Worm (Caenorhabditis elegans) whole organism, mixed stage, embryonic: ENCODE measurements around the gene grd-13.

ENCODE experiments used
- M03D4.4 ChIP-seq: sonication (generic microtip); optimal IDR thresholded peaks from 2 replicates; lab custom pipeline; 2017; ENCODE audit warnings: mild to moderate bottlenecking, missing genetic modification characterization, missing compliant biosample characterization
- bed-3 ChIP-seq: fragments of 200-800 bp; sonication (Bioruptor generic); optimal IDR thresholded peaks from 3 replicates; lab custom pipeline; 2018; ENCODE audit warnings: mild to moderate bottlenecking, missing genetic modification characterization, moderate library complexity, missing compliant biosample characterization
- blmp-1 ChIP-seq: fragments of 150-350 bp; optimal IDR thresholded peaks from 2 replicates; lab custom pipeline; 2014; ENCODE audit warnings: missing biosample characterization, missing genetic modification characterization
- ceh-39 ChIP-seq: fragments of 150-350 bp; optimal IDR thresholded peaks from 2 replicates; lab custom pipeline; 2014; ENCODE audit warnings: missing biosample characterization, missing genetic modification characterization
- ceh-43 ChIP-seq: fragments of 200-800 bp; sonication (Bioruptor generic); optimal IDR thresholded peaks from 2 replicates; lab custom pipeline; 2018; ENCODE audit warnings: mild to moderate bottlenecking, missing genetic modification characterization, moderate library complexity, missing compliant biosample characterization
- ces-1 ChIP-seq: fragments of 150-350 bp; optimal IDR thresholded peaks from 2 replicates; lab custom pipeline; 2014; ENCODE audit warnings: missing biosample characterization, missing genetic modification reagents, missing genetic modification characterization
- cnd-1 ChIP-seq: fragments of 200-800 bp; sonication (Bioruptor generic); optimal IDR thresholded peaks from 2 replicates; lab custom pipeline; 2018; ENCODE audit warnings: mild to moderate bottlenecking, missing genetic modification characterization, missing compliant biosample characterization
- drap-1 ChIP-seq: fragments of 200-800 bp; sonication (Bioruptor generic); optimal IDR thresholded peaks from 3 replicates; lab custom pipeline; 2018; ENCODE audit warnings: mild to moderate bottlenecking, missing genetic modification characterization, missing compliant biosample characterization
- elt-1 ChIP-seq: sonication (generic microtip); optimal IDR thresholded peaks from 2 replicates; lab custom pipeline; 2017; ENCODE audit warnings: missing genetic modification characterization, mild to moderate bottlenecking, missing compliant biosample characterization, antibody characterized with exemption, moderate library complexity, borderline replicate concordance; ENCODE audit not compliant: insufficient read depth
- elt-3 ChIP-seq: fragments of 150-350 bp; optimal IDR thresholded peaks from 2 replicates; lab custom pipeline; 2014; ENCODE audit warnings: missing biosample characterization, missing genetic modification characterization
- flh-1 ChIP-seq: fragments of 200-800 bp; sonication (Bioruptor generic); optimal IDR thresholded peaks from 2 replicates; lab custom pipeline; 2018; ENCODE audit warnings: mild to moderate bottlenecking, missing genetic modification characterization, moderate library complexity, missing compliant biosample characterization
- ham-2 ChIP-seq: fragments of 200-800 bp; sonication (Bioruptor generic); optimal IDR thresholded peaks from 2 replicates; lab custom pipeline; 2018; ENCODE audit warnings: mild to moderate bottlenecking, missing genetic modification characterization, missing compliant biosample characterization
- hlh-1 ChIP-seq: fragments of 150-350 bp; optimal IDR thresholded peaks from 2 replicates; lab custom pipeline; 2014; ENCODE audit warnings: missing biosample characterization, missing genetic modification reagents, missing genetic modification characterization
- lin-13 ChIP-seq: fragments of 150-350 bp; optimal IDR thresholded peaks from 2 replicates; lab custom pipeline; 2014; ENCODE audit warnings: missing biosample characterization, missing genetic modification characterization
- lin-32 ChIP-seq: fragments of 200-800 bp; sonication (Bioruptor generic); optimal IDR thresholded peaks from 2 replicates; lab custom pipeline; 2018; ENCODE audit warnings: mild to moderate bottlenecking, missing genetic modification characterization, missing compliant biosample characterization
- lsy-2 ChIP-seq: fragments of 150-350 bp; optimal IDR thresholded peaks from 2 replicates; lab custom pipeline; 2014; ENCODE audit warnings: missing biosample characterization, missing genetic modification characterization
- mab-5 ChIP-seq: fragments of 150-350 bp; optimal IDR thresholded peaks from 2 replicates; lab custom pipeline; 2014; ENCODE audit warnings: missing biosample characterization, missing genetic modification characterization
- mep-1 ChIP-seq: fragments of 150-350 bp; optimal IDR thresholded peaks from 2 replicates; lab custom pipeline; 2017; ENCODE audit warnings: missing biosample characterization, missing genetic modification reagents, missing genetic modification characterization, inconsistent platforms
- mls-2 ChIP-seq: sonication (generic microtip); optimal IDR thresholded peaks from 2 replicates; lab custom pipeline; 2016; ENCODE audit warnings: mild to moderate bottlenecking, missing genetic modification characterization, moderate library complexity, missing compliant biosample characterization
- nhr-237 ChIP-seq: fragments of 150-350 bp; optimal IDR thresholded peaks from 2 replicates; lab custom pipeline; 2014; ENCODE audit warnings: missing biosample characterization, missing genetic modification characterization
- nhr-76 ChIP-seq: sonication (generic microtip); optimal IDR thresholded peaks from 2 replicates; lab custom pipeline; 2017; ENCODE audit warnings: missing biosample characterization, missing genetic modification characterization
- pha-4 ChIP-seq: fragments of 150-350 bp; optimal IDR thresholded peaks from 2 replicates; lab custom pipeline; 2018; ENCODE audit warnings: missing biosample characterization, missing genetic modification reagents, missing genetic modification characterization
- sem-2 ChIP-seq: fragments of 200-800 bp; sonication (Bioruptor generic); optimal IDR thresholded peaks from 2 replicates; lab custom pipeline; 2018; ENCODE audit warnings: mild to moderate bottlenecking, missing genetic modification characterization, missing compliant biosample characterization
- snpc-4 ChIP-seq: fragments of 150-350 bp; optimal IDR thresholded peaks from 2 replicates; lab custom pipeline; 2014; ENCODE audit warnings: missing biosample characterization, missing genetic modification characterization
- sptf-1 ChIP-seq: sonication (generic microtip); optimal IDR thresholded peaks from 2 replicates; lab custom pipeline; 2017; ENCODE audit warnings: mild to moderate bottlenecking, missing genetic modification characterization, moderate library complexity, missing compliant biosample characterization
- unc-120 ChIP-seq: sonication (generic microtip); optimal IDR thresholded peaks from 2 replicates; lab custom pipeline; 2017; ENCODE audit warnings: missing genetic modification characterization, missing compliant biosample characterization; ENCODE audit not compliant: poor library complexity, severe bottlenecking
- unc-39 ChIP-seq: fragments of 150-350 bp; optimal IDR thresholded peaks from 2 replicates; lab custom pipeline; 2014; ENCODE audit warnings: missing biosample characterization, missing genetic modification characterization
- unc-62 ChIP-seq: fragments of 150-350 bp; optimal IDR thresholded peaks from 2 replicates; lab custom pipeline; 2014; ENCODE audit warnings: missing biosample characterization, missing genetic modification reagents, missing genetic modification characterization
- zip-8 ChIP-seq: fragments of 150-350 bp; optimal IDR thresholded peaks from 2 replicates; lab custom pipeline; 2014; ENCODE audit warnings: missing biosample characterization, missing genetic modification characterization
- ztf-11 ChIP-seq: fragments of 150-350 bp; optimal IDR thresholded peaks from 2 replicates; lab custom pipeline; 2014; ENCODE audit warnings: missing biosample characterization, missing genetic modification characterization

Gene grd-13

ce11 chrIV:3467751-3468150 lies 29.6 kb downstream of the grd-13 start:
- TF ChIP-seq ceh-39 (tag; lab: Kevin White, UChicago) = no peak
- TF ChIP-seq nhr-76 (tag; lab: Kevin White, UChicago) = no peak
- TF ChIP-seq M03D4.4 (tag; lab: Kevin White, UChicago) = no peak

- TF ChIP-seq drap-1 = no peak
- TF ChIP-seq unc-120 = no peak
- TF ChIP-seq nhr-237 = no peak
- no peak for TF ChIP-seq lin-32 (GFP tag; lab: Kevin White, UChicago)
- no peak for TF ChIP-seq bed-3
- TF ChIP-seq M03D4.4 (tag; lab: Kevin White, UChicago) = no peak
- TF ChIP-seq sem-2 (GFP tag; lab: Kevin White, UChicago) = no peak
- TF ChIP-seq mab-5 (tag; lab: Kevin White, UChicago) = no peak
- TF ChIP-seq ceh-43 (GFP tag; lab: Kevin White, UChicago) = no peak
- no peak for TF ChIP-seq elt-1 (tag; lab: Kevin White, UChicago)
- no peak for TF ChIP-seq mls-2 (tag; lab: Kevin White, UChicago)
- TF ChIP-seq cnd-1 (tag; lab: Kevin White, UChicago) = no peak
- TF ChIP-seq pha-4 = no peak
- no peak for TF ChIP-seq ces-1
- no peak for TF ChIP-seq zip-8 (tag; lab: Kevin White, UChicago)
- TF ChIP-seq ztf-11 (tag; lab: Kevin White, UChicago) = no peak
- TF ChIP-seq blmp-1 (tag; lab: Kevin White, UChicago) = no peak
- no peak for TF ChIP-seq lsy-2 (tag; lab: Kevin White, UChicago)
- TF ChIP-seq ham-2 (GFP tag; lab: Kevin White, UChicago) = no peak
- TF ChIP-seq unc-39 (tag; lab: Kevin White, UChicago) = no peak
- TF ChIP-seq, all 35 proteins: peak for 0
Measured at ce11 chrIV:3469742-3470141, 31.6 kb downstream of the grd-13 start, which contains the start of gene F58E2.2. TSS of gene F58E2.2 (plus strand) at chrIV:3470042.

- TF ChIP-seq elt-3 (no peak), unc-39 (tag; lab: Kevin White, UChicago) (no peak), M03D4.4 (tag; lab: Kevin White, UChicago) (no peak)
Measured at ce11 chrIV:3477124-3477523, 39.0 kb downstream of the grd-13 start, which contains the start of gene srz-69. TSS of gene srz-69 (minus strand) at chrIV:3477224.

- TF ChIP-seq nhr-237 = no peak
- no peak for TF ChIP-seq sptf-1 (tag; lab: Kevin White, UChicago)
- no peak for TF ChIP-seq hlh-1 (tag; lab: Kevin White, UChicago)
- no peak for TF ChIP-seq lin-32 (GFP tag; lab: Kevin White, UChicago)
- TF ChIP-seq bed-3 = no peak
- no peak for TF ChIP-seq mep-1 (tag; lab: Kevin White, UChicago)
- no peak for TF ChIP-seq flh-1 (GFP tag; lab: Kevin White, UChicago)
- no peak for TF ChIP-seq unc-62 (GFP tag; lab: Kevin White, UChicago)
Measured at ce11 chrIV:3478911-3479385, 40.8 kb downstream of the grd-13 start, which contains the start of the genes srz-70 and C09G12.5. TSS of gene srz-70 (minus strand) at chrIV:3479011. TSS of gene C09G12.5 (plus strand) at chrIV:3479335.

ce11 chrIV:3481760-3482159 lies 43.6 kb downstream of the grd-13 start, which contains the start of gene srz-37:
TSS of gene srz-37 (minus strand) at chrIV:3481860.
- no peak for TF ChIP-seq ztf-11 (tag; lab: Kevin White, UChicago)
- no peak for TF ChIP-seq sptf-1 (tag; lab: Kevin White, UChicago)
- no peak for TF ChIP-seq flh-1 (GFP tag; lab: Kevin White, UChicago)
- no peak for TF ChIP-seq snpc-4 (tag; lab: Kevin White, UChicago)
- TF ChIP-seq zip-8 (tag; lab: Kevin White, UChicago) = no peak
- no peak for TF ChIP-seq unc-62 (GFP tag; lab: Kevin White, UChicago)
- TF ChIP-seq elt-1 (tag; lab: Kevin White, UChicago) = no peak
- TF ChIP-seq lin-13 (tag; lab: Kevin White, UChicago) = no peak
- TF ChIP-seq ces-1 = no peak
- TF ChIP-seq ceh-43 (GFP tag; lab: Kevin White, UChicago) = no peak
- TF ChIP-seq unc-39 (tag; lab: Kevin White, UChicago) = no peak
- TF ChIP-seq nhr-76 (tag; lab: Kevin White, UChicago) = no peak
- no peak for TF ChIP-seq M03D4.4 (tag; lab: Kevin White, UChicago)
